Worm (Caenorhabditis elegans) whole organism, L4 larva: ENCODE data around the gene rbc-2.

Experiments used
- ceh-32 ChIP-seq: sonication (generic microtip); optimal IDR thresholded peaks from 2 replicates; lab custom pipeline; 2016; ENCODE audit warnings: mild to moderate bottlenecking, missing genetic modification characterization, missing compliant biosample characterization; ENCODE audit not compliant: poor library complexity
- daf-12 ChIP-seq: fragments of 150-350 bp; optimal IDR thresholded peaks from 2 replicates; lab custom pipeline; 2014; ENCODE audit warnings: missing biosample characterization, missing genetic modification reagents, missing genetic modification characterization

DNA sequence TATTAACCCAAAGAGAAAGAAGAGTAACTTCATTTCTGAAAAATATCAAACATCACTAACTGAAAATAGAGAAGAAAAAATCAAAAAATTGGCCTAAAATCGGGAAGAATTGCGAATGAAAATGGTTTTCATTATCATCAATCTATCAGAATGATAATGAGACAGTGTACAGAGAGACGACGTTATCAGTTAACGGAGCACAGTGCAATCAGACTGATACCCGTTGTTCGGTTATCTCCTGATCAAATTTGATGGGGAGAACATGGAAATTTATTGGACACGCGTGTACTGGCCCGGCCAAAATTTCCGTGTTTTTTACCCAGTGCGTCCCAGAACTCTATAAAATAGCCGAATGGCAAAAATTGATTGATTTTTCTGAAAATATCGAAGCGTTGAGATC is 20.6 kb downstream of the rbc-2 start, which contains the start of gene Y54F10AM.8:
- no peak for TF ChIP-seq ceh-32 (tag; lab: Kevin White, UChicago)
- TF ChIP-seq daf-12 (tag; lab: Kevin White, UChicago), result no peak
